Worm (Caenorhabditis elegans): ENCODE results near the gene ttr-36.

ttr-36 gene

DNA sequence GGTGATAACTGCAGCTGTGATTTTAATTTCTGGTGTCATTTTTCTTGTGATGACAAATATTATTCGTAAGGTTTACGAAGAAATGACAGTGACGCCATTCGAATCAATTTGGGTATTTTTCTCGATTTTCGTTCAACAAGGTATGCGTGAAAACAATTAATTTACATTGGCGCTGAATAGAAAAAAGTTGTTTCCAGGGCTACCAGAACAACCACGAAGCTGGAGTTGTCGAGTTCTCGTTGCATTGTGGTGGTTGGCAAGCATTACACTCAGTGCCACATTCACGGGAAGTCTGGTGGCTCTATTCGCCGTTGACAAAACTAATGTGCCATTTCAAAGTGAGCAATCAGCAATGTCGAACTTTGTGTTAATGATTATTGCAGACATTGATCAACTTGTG is 3.0 kb upstream of the ttr-36 start:
- TF ChIP-seq lin-15B (tag; optimal IDR thresholded peaks at IDR 0.05) (no peak), egl-5 (tag; optimal IDR thresholded peaks at IDR 0.05) (peak; percentile 29)

DNA sequence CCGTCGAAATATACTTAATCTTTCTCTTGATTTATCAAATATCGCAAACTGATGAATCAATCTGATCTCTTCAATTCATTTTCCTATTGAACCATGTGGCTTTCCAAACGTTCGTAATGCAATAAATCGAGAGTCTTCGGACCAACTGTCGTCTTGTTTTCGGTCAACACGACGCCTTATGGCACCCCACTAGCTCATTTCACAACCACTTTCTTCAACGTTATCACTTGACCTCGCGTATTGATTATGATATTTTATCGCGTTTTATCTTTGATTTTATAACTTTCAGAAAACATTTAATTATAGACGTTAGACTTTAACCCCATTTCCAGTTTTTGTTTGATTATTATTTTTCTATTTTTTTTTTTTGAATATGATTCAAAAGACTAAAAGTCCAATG is 914 bp upstream of the ttr-36 start:
- TF ChIP-seq elt-2 (tag; optimal IDR thresholded peaks at IDR 0.05) (peak; percentile 59), pqm-1 (tag; optimal IDR thresholded peaks at IDR 0.05) (peak; percentile 27), egl-5 (tag; optimal IDR thresholded peaks at IDR 0.05) (peak; percentile 49), nhr-77 (tag; optimal IDR thresholded peaks at IDR 0.05) (no peak)

DNA sequence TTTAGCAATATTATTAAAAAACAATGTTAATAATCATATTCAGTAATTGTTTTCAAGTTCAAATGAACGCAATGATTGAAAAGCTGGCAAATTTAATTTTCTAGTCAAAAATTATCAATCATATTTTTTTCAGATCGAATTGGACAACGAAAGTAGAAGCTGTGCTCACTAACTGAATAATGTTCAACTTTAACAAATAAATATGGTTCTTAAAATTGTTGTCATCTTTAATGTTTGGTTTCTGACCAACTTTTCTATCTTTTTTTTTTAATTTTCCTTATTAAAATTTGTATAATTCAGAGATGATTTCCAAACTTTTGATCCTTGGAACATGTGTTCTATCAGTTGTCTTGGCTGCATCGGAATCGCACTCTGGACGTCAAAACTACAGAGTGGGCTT is 1.3 kb downstream of the ttr-36 start, which contains the start of gene ttr-35:
TSS of gene ttr-35 (plus strand) at position 301 of the 400 bp plus-strand sequence.
- TF ChIP-seq pqm-1 (tag; optimal IDR thresholded peaks at IDR 0.05) (no peak), aly-2 (tag; optimal IDR thresholded peaks at IDR 0.05) (no peak), fos-1 (tag; optimal IDR thresholded peaks at IDR 0.05) (no peak), jun-1 (tag; optimal IDR thresholded peaks at IDR 0.05) (no peak), mdl-1 (tag; optimal IDR thresholded peaks at IDR 0.05) (no peak), ceh-16 (tag; optimal IDR thresholded peaks at IDR 0.05) (no peak), nfya-1 (tag; optimal IDR thresholded peaks at IDR 0.05; ENCODE audit: insufficient read depth) (no peak), sea-2 (GFP tag; optimal IDR thresholded peaks at IDR 0.05) (no peak), nhr-25 (tag; optimal IDR thresholded peaks at IDR 0.05) (no peak), pha-4 (tag; optimal IDR thresholded peaks at IDR 0.05) (no peak), hmg-11 (tag; optimal IDR thresholded peaks at IDR 0.05) (no peak), snpc-4 (tag; optimal IDR thresholded peaks at IDR 0.05) (no peak), lsy-12 (tag; optimal IDR thresholded peaks at IDR 0.05) (no peak), zag-1 (tag; optimal IDR thresholded peaks at IDR 0.05) (no peak)

DNA sequence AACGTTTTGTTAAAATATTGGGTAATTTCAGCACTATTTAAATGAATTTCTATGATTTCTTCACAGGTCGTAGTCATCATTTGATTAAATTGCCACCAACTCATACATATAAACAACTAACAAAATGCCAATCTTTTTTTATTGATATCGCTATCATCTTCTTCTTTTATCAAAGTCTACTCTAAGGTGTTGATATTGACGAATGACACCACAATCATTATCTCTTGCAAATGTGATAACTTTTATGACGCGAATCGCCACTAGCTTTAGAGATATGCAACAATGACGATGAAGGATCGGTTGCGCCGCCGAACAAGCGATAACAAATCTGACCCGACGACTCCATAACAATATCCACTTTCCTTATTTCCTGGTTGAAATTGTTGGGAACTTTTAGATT is 3.7 kb downstream of the ttr-36 start:
- TF ChIP-seq elt-3 (tag; optimal IDR thresholded peaks at IDR 0.05) (peak in 1 of 3 experiments; percentile 32), elt-2 (tag; optimal IDR thresholded peaks at IDR 0.05) (peak; percentile 47), nhr-77 (tag; optimal IDR thresholded peaks at IDR 0.05) (no peak), nhr-23 (tag; optimal IDR thresholded peaks at IDR 0.05) (peak; percentile 61), nhr-67 (tag; optimal IDR thresholded peaks at IDR 0.05) (no peak)

DNA sequence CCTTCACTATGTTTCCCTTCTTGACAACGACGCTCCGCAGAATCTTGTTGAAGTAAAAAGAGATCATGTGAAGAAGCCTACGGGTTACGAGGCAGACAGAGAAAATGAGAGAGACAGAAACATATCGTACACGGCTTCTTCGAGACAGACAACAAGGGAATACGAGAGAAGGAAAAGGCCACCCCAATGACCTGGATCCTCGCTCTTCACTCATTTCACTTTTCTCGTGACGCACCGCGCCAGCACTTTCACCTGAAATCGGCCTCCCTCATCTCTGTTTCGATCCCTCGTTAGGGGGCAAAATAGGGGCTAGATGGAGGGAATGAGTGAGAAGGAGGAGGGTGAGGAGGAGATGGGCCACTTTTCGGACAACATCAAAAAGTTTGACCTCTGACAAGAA is 4.5 kb downstream of the ttr-36 start:
- TF ChIP-seq hmg-11 (tag; optimal IDR thresholded peaks at IDR 0.05), result no peak
- TF ChIP-seq nhr-43 (tag; optimal IDR thresholded peaks at IDR 0.05; ENCODE audit: poor library complexity, severe bottlenecking), result peak; percentile 28
- no peak for TF ChIP-seq ceh-82 (tag; optimal IDR thresholded peaks at IDR 0.05)
- TF ChIP-seq jun-1 (tag; optimal IDR thresholded peaks at IDR 0.05), result no peak
- TF ChIP-seq aly-2 (tag; optimal IDR thresholded peaks at IDR 0.05), result no peak
- TF ChIP-seq nhr-76 (tag; optimal IDR thresholded peaks at IDR 0.05), result no peak
- no peak for TF ChIP-seq eor-1 (tag; optimal IDR thresholded peaks at IDR 0.05)
- peak; percentile 95 for TF ChIP-seq nhr-23 (tag; optimal IDR thresholded peaks at IDR 0.05)
- TF ChIP-seq mdl-1 (tag; optimal IDR thresholded peaks at IDR 0.05), result no peak
- no peak for TF ChIP-seq ceh-28 (tag; optimal IDR thresholded peaks at IDR 0.05)
- no peak for TF ChIP-seq sea-2 (GFP tag; optimal IDR thresholded peaks at IDR 0.05)
- TF ChIP-seq elt-3 (tag; optimal IDR thresholded peaks at IDR 0.05), result no peak
- peak; percentile 78 for TF ChIP-seq nhr-25 (tag; optimal IDR thresholded peaks at IDR 0.05)
- TF ChIP-seq nhr-11 (tag; optimal IDR thresholded peaks at IDR 0.05), result no peak
- TF ChIP-seq tbx-2 (tag; optimal IDR thresholded peaks at IDR 0.05), result no peak
- no peak for TF ChIP-seq ztf-11 (tag; optimal IDR thresholded peaks at IDR 0.05)
- no peak for TF ChIP-seq elt-1 (tag; optimal IDR thresholded peaks at IDR 0.05)
- no peak for TF ChIP-seq mml-1 (tag; optimal IDR thresholded peaks at IDR 0.05)
- TF ChIP-seq pqm-1 (tag; optimal IDR thresholded peaks at IDR 0.05), result no peak
- no peak for TF ChIP-seq lin-15B (tag; optimal IDR thresholded peaks at IDR 0.05)
- peak; percentile 10 for TF ChIP-seq unc-62 (GFP tag; optimal IDR thresholded peaks at IDR 0.05)
- no peak for TF ChIP-seq zag-1 (tag; optimal IDR thresholded peaks at IDR 0.05)
- TF ChIP-seq egl-5 (tag; optimal IDR thresholded peaks at IDR 0.05), result no peak
- no peak for TF ChIP-seq nhr-67 (tag; optimal IDR thresholded peaks at IDR 0.05)
- TF ChIP-seq lsy-12 (tag; optimal IDR thresholded peaks at IDR 0.05), result no peak
- TF ChIP-seq ceh-16 (tag; optimal IDR thresholded peaks at IDR 0.05), result no peak
- no peak for TF ChIP-seq egl-27 (tag; optimal IDR thresholded peaks at IDR 0.05)
- no peak for TF ChIP-seq ceh-9 (tag; optimal IDR thresholded peaks at IDR 0.05)
- TF ChIP-seq fkh-10 (GFP tag; optimal IDR thresholded peaks at IDR 0.05), result no peak

All from whole organism, L3 larva.